Fruit fly (Drosophila melanogaster) S2 (cell line): ENCODE measurements around the gene CG34367.

ENCODE experiments used
- CG8478 ChIP-seq: fragments of >200 bp; optimal IDR thresholded peaks from 2 replicates; lab custom pipeline; 2018
- CTCF ChIP-seq, 2 experiments: fragments of >200 bp; optimal IDR thresholded peaks; 2 replicates each; lab custom pipeline; 2018

- no peak for TF ChIP-seq CG8478
- TF ChIP-seq CTCF (optimal IDR thresholded peaks at IDR 0.05; lab: Kevin White, UChicago), result no peak
Observed at dm6 chr2L:10378631-10379030, 24.9 kb upstream of the CG34367 start.
